Worm (Caenorhabditis elegans) whole organism, L4 larva: Measurements from ENCODE around the gene jnk-1.

ENCODE experiments used
- F49E8.2 ChIP-seq: sonication (generic microtip); optimal IDR thresholded peaks from 2 replicates; lab custom pipeline; 2016; ENCODE audit warnings: missing compliant biosample characterization, mild to moderate bottlenecking, missing genetic modification characterization, borderline replicate concordance
- T20F7.1 ChIP-seq: fragments of 200-800 bp; sonication (Bioruptor generic); optimal IDR thresholded peaks from 2 replicates; lab custom pipeline; 2018; ENCODE audit warnings: mild to moderate bottlenecking, missing genetic modification characterization, missing compliant biosample characterization
- T26A8.4 ChIP-seq: fragments of 200-800 bp; sonication (Bioruptor generic); IDR thresholded peaks from 2 replicates; pipeline ENCODE4 v1.3.6; 2022; ENCODE audit warnings: missing genetic modification characterization, missing compliant biosample characterization
- Y105C5A.15 ChIP-seq: fragments of 200-800 bp; sonication (Bioruptor generic); IDR thresholded peaks from 2 replicates; pipeline ENCODE4 v1.3.6; 2022; ENCODE audit warnings: missing genetic modification characterization, missing compliant biosample characterization
- Y5F2A.4 ChIP-seq: fragments of 200-800 bp; sonication (Bioruptor generic); optimal IDR thresholded peaks from 2 replicates; lab custom pipeline; 2018; ENCODE audit warnings: mild to moderate bottlenecking, missing genetic modification characterization, missing compliant biosample characterization
- Y75B8A.6 ChIP-seq: fragments of 200-800 bp; sonication (Bioruptor generic); IDR thresholded peaks from 2 replicates; pipeline ENCODE4 v1.3.6; 2022; ENCODE audit warnings: missing genetic modification reagents, missing genetic modification characterization, missing compliant biosample characterization
- ZK337.2 ChIP-seq: fragments of 200-800 bp; sonication (Bioruptor generic); IDR thresholded peaks from 2 replicates; pipeline ENCODE4 v1.3.6; 2022; ENCODE audit warnings: missing genetic modification reagents, missing genetic modification characterization, missing compliant biosample characterization
- ZK546.5 ChIP-seq, 2 experiments: sonication (generic microtip); optimal IDR thresholded peaks; 2 replicates each; lab custom pipeline; 2017; ENCODE audit warnings: missing biosample characterization in 2 of 2, missing genetic modification characterization in 2 of 2
- aly-2 ChIP-seq: sonication (generic microtip); optimal IDR thresholded peaks from 2 replicates; lab custom pipeline; 2018; ENCODE audit warnings: missing biosample characterization, missing genetic modification characterization
- ama-1 ChIP-seq: fragments of 150-350 bp; optimal IDR thresholded peaks from 2 replicates; lab custom pipeline; 2014; ENCODE audit warnings: inconsistent platforms, mixed read lengths
- arid-1 ChIP-seq: fragments of 200-800 bp; sonication (Bioruptor generic); conservative IDR thresholded peaks from 2 replicates; pipeline ENCODE4 v1.3.6; 2022; ENCODE audit warnings: missing genetic modification reagents, missing genetic modification characterization, missing compliant biosample characterization
- ceh-44 ChIP-seq: fragments of 200-800 bp; sonication (Bioruptor generic); IDR thresholded peaks from 2 replicates; pipeline ENCODE4 v1.3.6; 2022; ENCODE audit warnings: missing genetic modification reagents, missing genetic modification characterization, missing compliant biosample characterization
- ces-1 ChIP-seq: fragments of 150-350 bp; sonication (generic microtip); optimal IDR thresholded peaks from 4 replicates; lab custom pipeline; 2014; ENCODE audit warnings: missing biosample characterization, missing genetic modification reagents, missing genetic modification characterization
- daf-8 ChIP-seq: fragments of 200-800 bp; sonication (Bioruptor generic); IDR thresholded peaks from 2 replicates; pipeline ENCODE4 v1.3.6; 2022; ENCODE audit warnings: missing genetic modification characterization, missing compliant biosample characterization
- dmd-6 ChIP-seq: fragments of 200-800 bp; sonication (Bioruptor generic); IDR thresholded peaks from 2 replicates; pipeline ENCODE4 v1.3.6; 2022; ENCODE audit warnings: missing genetic modification reagents, missing genetic modification characterization, missing compliant biosample characterization
- dmd-8 ChIP-seq: fragments of 200-800 bp; sonication (Bioruptor generic); IDR thresholded peaks from 2 replicates; pipeline ENCODE4 v1.3.6; 2022; ENCODE audit warnings: missing genetic modification characterization, missing compliant biosample characterization
- dve-1 ChIP-seq: sonication (generic microtip); optimal IDR thresholded peaks from 2 replicates; lab custom pipeline; 2017; ENCODE audit warnings: antibody characterized with exemption, mild to moderate bottlenecking, missing genetic modification characterization, missing compliant biosample characterization; ENCODE audit not compliant: insufficient read depth
- fkh-10 ChIP-seq: fragments of 150-350 bp; optimal IDR thresholded peaks from 2 replicates; lab custom pipeline; 2014; ENCODE audit warnings: missing biosample characterization, missing genetic modification reagents, missing genetic modification characterization
- fos-1 ChIP-seq: fragments of 150-350 bp; optimal IDR thresholded peaks from 2 replicates; lab custom pipeline; 2014; ENCODE audit warnings: missing biosample characterization, missing genetic modification characterization
- hlh-11 ChIP-seq: fragments of 200-800 bp; sonication (Bioruptor generic); optimal IDR thresholded peaks from 2 replicates; lab custom pipeline; 2018; ENCODE audit warnings: mild to moderate bottlenecking, missing genetic modification characterization, missing compliant biosample characterization
- hmg-1.1 ChIP-seq: fragments of 200-800 bp; sonication (Bioruptor generic); IDR thresholded peaks from 2 replicates; pipeline ENCODE4 v1.3.6; 2022; ENCODE audit warnings: missing genetic modification reagents, missing genetic modification characterization, missing compliant biosample characterization
- jun-1 ChIP-seq: fragments of 150-350 bp; optimal IDR thresholded peaks from 2 replicates; lab custom pipeline; 2014; ENCODE audit warnings: missing biosample characterization, missing genetic modification reagents, missing genetic modification characterization
- lim-7 ChIP-seq: fragments of 200-800 bp; sonication (Bioruptor generic); IDR thresholded peaks from 2 replicates; pipeline ENCODE4 v1.3.6; 2022; ENCODE audit warnings: missing genetic modification characterization, missing compliant biosample characterization
- lin-13 ChIP-seq: fragments of 150-350 bp; optimal IDR thresholded peaks from 2 replicates; lab custom pipeline; 2014; ENCODE audit warnings: missing biosample characterization, missing genetic modification reagents, missing genetic modification characterization
- lin-38 ChIP-seq: fragments of 200-800 bp; sonication (Bioruptor generic); IDR thresholded peaks from 2 replicates; pipeline ENCODE4 v1.3.6; 2022; ENCODE audit warnings: missing genetic modification reagents, missing genetic modification characterization, missing compliant biosample characterization
- lsy-2 ChIP-seq, 2 experiments: fragments of 150-350 bp in 1 of 2; sonication (generic microtip) in 1 of 2; optimal IDR thresholded peaks; 2 replicates each; lab custom pipeline; 2014 to 2017; ENCODE audit warnings: missing biosample characterization in 2 of 2, missing genetic modification characterization in 2 of 2
- madf-9 ChIP-seq: fragments of 200-800 bp; sonication (Bioruptor generic); conservative IDR thresholded peaks from 2 replicates; pipeline ENCODE4 v1.3.6; 2022; ENCODE audit warnings: missing genetic modification reagents, missing genetic modification characterization, missing compliant biosample characterization
- mxl-3 ChIP-seq: fragments of 200-800 bp; sonication (Bioruptor generic); optimal IDR thresholded peaks from 2 replicates; lab custom pipeline; 2018; ENCODE audit warnings: mild to moderate bottlenecking, missing genetic modification characterization, missing compliant biosample characterization
- nhr-111 ChIP-seq: fragments of 200-800 bp; sonication (Bioruptor generic); optimal IDR thresholded peaks from 2 replicates; lab custom pipeline; 2018; ENCODE audit warnings: mild to moderate bottlenecking, missing genetic modification characterization, missing compliant biosample characterization
- nhr-237 ChIP-seq: sonication (generic microtip); optimal IDR thresholded peaks from 2 replicates; lab custom pipeline; 2017; ENCODE audit warnings: missing biosample characterization, missing genetic modification characterization
- nhr-28 ChIP-seq: fragments of 150-350 bp; optimal IDR thresholded peaks from 2 replicates; lab custom pipeline; 2014; ENCODE audit warnings: missing biosample characterization, missing genetic modification characterization
- nhr-42 ChIP-seq: fragments of 200-800 bp; sonication (Bioruptor generic); IDR thresholded peaks from 2 replicates; pipeline ENCODE4 v1.3.6; 2022; ENCODE audit warnings: missing genetic modification characterization, missing compliant biosample characterization
- nhr-48 ChIP-seq: sonication (generic microtip); optimal IDR thresholded peaks from 2 replicates; lab custom pipeline; 2016; ENCODE audit warnings: mild to moderate bottlenecking, missing genetic modification characterization, missing compliant biosample characterization
- rbr-2 ChIP-seq: sonication (generic microtip); optimal IDR thresholded peaks from 2 replicates; lab custom pipeline; 2016; ENCODE audit warnings: missing genotype, missing genetic modification characterization, missing compliant biosample characterization
- saeg-2 ChIP-seq: fragments of 200-800 bp; sonication (Bioruptor generic); IDR thresholded peaks from 2 replicates; pipeline ENCODE4 v1.3.6; 2022; ENCODE audit warnings: missing genetic modification reagents, missing genetic modification characterization, missing compliant biosample characterization
- skn-1 ChIP-seq: fragments of 150-350 bp; optimal IDR thresholded peaks from 2 replicates; lab custom pipeline; 2014; ENCODE audit warnings: missing biosample characterization, missing genetic modification characterization
- snpc-1.2 ChIP-seq: fragments of 200-800 bp; sonication (Bioruptor generic); IDR thresholded peaks from 2 replicates; pipeline ENCODE4 v1.3.6; 2022; ENCODE audit warnings: missing genetic modification reagents, missing genetic modification characterization, missing compliant biosample characterization
- spr-3 ChIP-seq: fragments of 200-800 bp; sonication (Bioruptor generic); optimal IDR thresholded peaks from 2 replicates; lab custom pipeline; 2018; ENCODE audit warnings: mild to moderate bottlenecking, missing genetic modification characterization, missing compliant biosample characterization
- tra-1 ChIP-seq: fragments of 200-800 bp; sonication (Bioruptor generic); IDR thresholded peaks from 2 replicates; pipeline ENCODE4 v1.3.6; 2022; ENCODE audit warnings: missing genetic modification reagents, missing genetic modification characterization, missing compliant biosample characterization
- vab-7 ChIP-seq: fragments of 200-800 bp; sonication (Bioruptor generic); IDR thresholded peaks from 2 replicates; pipeline ENCODE4 v1.3.6; 2022; ENCODE audit warnings: missing genetic modification reagents, missing genetic modification characterization, missing compliant biosample characterization
- zfp-3 ChIP-seq: fragments of 200-800 bp; sonication (Bioruptor generic); conservative IDR thresholded peaks from 2 replicates; pipeline ENCODE4 v1.3.6; 2022; ENCODE audit warnings: missing genetic modification reagents, missing genetic modification characterization, missing compliant biosample characterization
- zip-11 ChIP-seq: fragments of 200-800 bp; sonication (Bioruptor generic); IDR thresholded peaks from 2 replicates; pipeline ENCODE4 v1.3.6; 2022; ENCODE audit warnings: missing genetic modification characterization, missing compliant biosample characterization
- ztf-11 ChIP-seq: fragments of 150-350 bp; optimal IDR thresholded peaks from 2 replicates; lab custom pipeline; 2014; ENCODE audit warnings: missing biosample characterization, missing genetic modification characterization

jnk-1 gene

ce11 chrIV:6919318-6919717 lies 38.1 kb upstream of the jnk-1 start, which contains the start of gene ruvb-2 (continued):
- TF ChIP-seq nhr-42 (GFP tag; lab: Robert Waterston, UW) (peak; percentile 33; the same call in 1 of the 2 replicates), Y75B8A.6 (GFP tag; lab: Robert Waterston, UW) (no peak), tra-1 (GFP tag; lab: Robert Waterston, UW) (peak; percentile 18; the same call in 1 of the 2 replicates), saeg-2 (no peak), F49E8.2 (tag; lab: Kevin White, UChicago) (peak; percentile 26), dmd-8 (GFP tag; lab: Robert Waterston, UW) (no peak), nhr-48 (tag; lab: Kevin White, UChicago) (peak; percentile 26), zip-11 (GFP tag; lab: Robert Waterston, UW) (no peak), hmg-1.1 (GFP tag; lab: Robert Waterston, UW) (peak; percentile 61), nhr-237 (tag; lab: Kevin White, UChicago) (no peak), fkh-10 (GFP tag; lab: Kevin White, UChicago) (peak; percentile 46), lim-7 (GFP tag; lab: Robert Waterston, UW) (no peak), fos-1 (tag; lab: Kevin White, UChicago) (no peak), rbr-2 (tag; lab: Kevin White, UChicago) (peak; percentile 85), ZK546.5 (tag; optimal IDR thresholded peaks at IDR 0.05; lab: Kevin White, UChicago) (no peak), vab-7 (GFP tag; lab: Robert Waterston, UW) (no peak), jun-1 (tag; lab: Kevin White, UChicago) (peak; percentile 11), daf-8 (GFP tag; lab: Robert Waterston, UW) (no peak), zfp-3 (GFP tag; lab: Robert Waterston, UW) (no peak), dmd-6 (GFP tag; lab: Robert Waterston, UW) (peak; percentile 70), hlh-11 (no peak), ztf-11 (tag; lab: Kevin White, UChicago) (no peak), Y5F2A.4 (GFP tag; lab: Kevin White, UChicago) (no peak), mxl-3 (GFP tag; lab: Kevin White, UChicago) (peak; percentile 83)

DNA sequence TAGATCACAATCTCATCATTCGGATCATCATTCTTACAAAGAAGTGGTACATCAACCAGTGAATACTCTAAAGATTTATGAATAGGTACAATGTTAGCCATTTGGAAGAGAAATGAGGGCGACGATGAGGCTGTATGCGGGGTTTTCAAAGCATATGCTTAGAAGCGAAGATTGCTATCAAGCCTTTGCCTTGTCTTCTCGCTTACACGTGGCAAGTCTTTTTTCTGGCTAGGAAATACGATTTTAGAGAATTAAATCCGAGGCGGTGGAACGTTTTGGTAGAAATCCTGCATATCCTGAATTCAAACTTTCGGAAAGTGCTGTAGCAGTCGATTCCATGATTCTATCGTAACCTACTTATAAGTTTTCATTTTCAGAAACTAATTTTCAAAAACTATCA lies 37.4 kb upstream of the jnk-1 start, which contains the start of gene T22D1.18:
T22D1.18 (minus strand) TSS at position 101 of the 400 bp plus-strand sequence.
- TF ChIP-seq spr-3 (GFP tag; lab: Kevin White, UChicago) (no peak), arid-1 (GFP tag; lab: Robert Waterston, UW) (no peak), madf-9 (GFP tag; lab: Robert Waterston, UW) (no peak), Y105C5A.15 (no peak), T20F7.1 (no peak), tra-1 (GFP tag; lab: Robert Waterston, UW) (0 out of 2 replicates have a peak, but pooled peaks have one; percentile 8)

DNA sequence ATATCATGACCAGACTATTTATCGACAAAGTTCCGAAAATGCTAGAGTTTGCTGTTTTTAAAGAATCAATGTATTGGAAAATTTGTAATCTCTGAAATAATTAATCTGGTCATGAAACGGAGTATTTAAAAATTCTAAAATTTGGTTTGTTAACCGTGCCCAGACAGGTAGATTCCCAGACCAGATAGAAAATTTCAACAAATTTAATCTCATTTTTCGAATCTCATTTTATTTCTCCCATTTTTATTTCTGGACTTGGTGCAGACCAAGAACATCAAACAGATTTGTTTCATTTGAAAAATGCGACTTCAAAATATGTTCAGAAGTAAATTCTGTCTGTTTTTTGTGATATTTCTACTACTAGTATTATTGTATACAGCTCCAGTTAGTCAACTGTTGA lies 34.4 kb upstream of the jnk-1 start, which contains the start of gene T22D1.1:
T22D1.1 (plus strand) TSS at position 301 of the 400 bp plus-strand sequence.
- TF ChIP-seq lin-38 (GFP tag; lab: Robert Waterston, UW): no peak
- TF ChIP-seq snpc-1.2 (GFP tag; lab: Robert Waterston, UW): no peak
- no peak for TF ChIP-seq dve-1 (tag; lab: Kevin White, UChicago)
- TF ChIP-seq nhr-111 (GFP tag; lab: Kevin White, UChicago): no peak
- TF ChIP-seq Y5F2A.4 (GFP tag; lab: Kevin White, UChicago): no peak
- TF ChIP-seq ZK337.2 (GFP tag; lab: Robert Waterston, UW): no peak
- no peak for TF ChIP-seq skn-1 (tag; lab: Kevin White, UChicago)
- TF ChIP-seq ceh-44 (GFP tag; lab: Robert Waterston, UW): no peak
- no peak for TF ChIP-seq nhr-237 (tag; lab: Kevin White, UChicago)
- no peak for TF ChIP-seq aly-2
- TF ChIP-seq Y75B8A.6 (GFP tag; lab: Robert Waterston, UW): no peak
- TF ChIP-seq ama-1 (lab: Kevin White, UChicago): no peak
- no peak for TF ChIP-seq arid-1 (GFP tag; lab: Robert Waterston, UW)
- TF ChIP-seq ces-1 (GFP tag; lab: Kevin White, UChicago): no peak
- TF ChIP-seq nhr-28 (tag; lab: Kevin White, UChicago): no peak
- no peak for TF ChIP-seq lin-13 (GFP tag; lab: Kevin White, UChicago)
- no peak for TF ChIP-seq T26A8.4 (GFP tag; lab: Robert Waterston, UW)
- TF ChIP-seq spr-3 (GFP tag; lab: Kevin White, UChicago): no peak
- TF ChIP-seq lsy-2 (tag; optimal IDR thresholded peaks at IDR 0.05; lab: Kevin White, UChicago): no peak
- TF ChIP-seq ZK546.5 (tag; optimal IDR thresholded peaks at IDR 0.05; lab: Kevin White, UChicago): no peak
